Worm (Caenorhabditis elegans) whole organism, L3 larva: ENCODE results near the gene srj-21.

Experiments used
- R02D3.7 ChIP-seq: fragments of 150-350 bp; optimal IDR thresholded peaks from 2 replicates; lab custom pipeline; 2014; ENCODE audit warnings: missing biosample characterization, missing genetic modification characterization
- ZK546.5 ChIP-seq: sonication (generic microtip); optimal IDR thresholded peaks from 2 replicates; lab custom pipeline; 2017; ENCODE audit warnings: missing biosample characterization, missing genetic modification characterization
- aly-2 ChIP-seq: fragments of 150-350 bp; optimal IDR thresholded peaks from 2 replicates; lab custom pipeline; 2014; ENCODE audit warnings: missing biosample characterization, missing genetic modification characterization
- ama-1 ChIP-seq: fragments of 150-350 bp; optimal IDR thresholded peaks from 2 replicates; lab custom pipeline; 2018
- ceh-16 ChIP-seq: sonication (generic microtip); optimal IDR thresholded peaks from 2 replicates; lab custom pipeline; 2017; ENCODE audit warnings: missing biosample characterization, missing genetic modification characterization
- daf-12 ChIP-seq: fragments of 150-350 bp; optimal IDR thresholded peaks from 2 replicates; lab custom pipeline; 2014; ENCODE audit warnings: missing biosample characterization, missing genetic modification reagents, missing genetic modification characterization
- egl-27 ChIP-seq: sonication (generic microtip); optimal IDR thresholded peaks from 4 replicates; lab custom pipeline; 2017; ENCODE audit warnings: missing biosample characterization, missing genetic modification reagents, missing genetic modification characterization
- egl-5 ChIP-seq: fragments of 150-350 bp; optimal IDR thresholded peaks from 2 replicates; lab custom pipeline; 2017; ENCODE audit warnings: missing biosample characterization, missing genetic modification reagents, missing genetic modification characterization, inconsistent platforms
- elt-2 ChIP-seq: sonication (generic microtip); optimal IDR thresholded peaks from 2 replicates; lab custom pipeline; 2016; ENCODE audit warnings: missing genetic modification reagents, mild to moderate bottlenecking, missing genetic modification characterization, missing compliant biosample characterization
- elt-3 ChIP-seq, 3 experiments: fragments of 150-350 bp in 1 of 3; sonication (generic microtip) in 2 of 3; optimal IDR thresholded peaks; 2 replicates in 2 of 3; 4 replicates in 1 of 3; lab custom pipeline; 2014 to 2017; ENCODE audit warnings: missing biosample characterization in 3 of 3, missing genetic modification characterization in 3 of 3
- eor-1 ChIP-seq, 2 experiments: fragments of 150-350 bp; optimal IDR thresholded peaks; 2 replicates each; lab custom pipeline; 2014 to 2018; ENCODE audit warnings: missing biosample characterization in 2 of 2, missing genetic modification characterization in 2 of 2
- fos-1 ChIP-seq: fragments of 150-350 bp; optimal IDR thresholded peaks from 2 replicates; lab custom pipeline; 2014; ENCODE audit warnings: missing biosample characterization, missing genetic modification characterization
- hmg-11 ChIP-seq: sonication (generic microtip); optimal IDR thresholded peaks from 2 replicates; lab custom pipeline; 2016; ENCODE audit warnings: missing genetic modification characterization, missing compliant biosample characterization
- jun-1 ChIP-seq: fragments of 150-350 bp; optimal IDR thresholded peaks from 2 replicates; lab custom pipeline; 2014; ENCODE audit warnings: missing biosample characterization, missing genetic modification reagents, missing genetic modification characterization
- lin-15B ChIP-seq: fragments of 150-350 bp; optimal IDR thresholded peaks from 2 replicates; lab custom pipeline; 2014; ENCODE audit warnings: missing biosample characterization, missing genetic modification characterization
- lin-39 ChIP-seq: fragments of 150-350 bp; optimal IDR thresholded peaks from 2 replicates; lab custom pipeline; 2018; ENCODE audit warnings: missing biosample characterization, missing genetic modification reagents, missing genetic modification characterization
- mdl-1 ChIP-seq: fragments of 150-350 bp; optimal IDR thresholded peaks from 2 replicates; lab custom pipeline; 2014; ENCODE audit warnings: missing biosample characterization, missing genetic modification characterization
- mml-1 ChIP-seq: fragments of 150-350 bp; sonication (generic microtip); optimal IDR thresholded peaks from 3 replicates; lab custom pipeline; 2014; ENCODE audit warnings: missing biosample characterization, missing genetic modification characterization
- nfya-1 ChIP-seq: sonication (generic microtip); optimal IDR thresholded peaks from 2 replicates; lab custom pipeline; 2017; ENCODE audit warnings: missing genetic modification characterization, mild to moderate bottlenecking, missing compliant biosample characterization, antibody characterized with exemption, moderate library complexity; ENCODE audit not compliant: insufficient read depth
- nhr-11 ChIP-seq: fragments of 150-350 bp; optimal IDR thresholded peaks from 2 replicates; lab custom pipeline; 2014; ENCODE audit warnings: missing biosample characterization, missing genetic modification characterization
- nhr-23 ChIP-seq: fragments of 150-350 bp; optimal IDR thresholded peaks from 2 replicates; lab custom pipeline; 2014; ENCODE audit warnings: missing biosample characterization, missing genetic modification reagents, missing genetic modification characterization
- nhr-25 ChIP-seq: sonication (generic microtip); optimal IDR thresholded peaks from 2 replicates; lab custom pipeline; 2017; ENCODE audit warnings: missing biosample characterization, missing genetic modification characterization
- nhr-28 ChIP-seq: fragments of 150-350 bp; optimal IDR thresholded peaks from 2 replicates; lab custom pipeline; 2014; ENCODE audit warnings: missing biosample characterization, missing genetic modification characterization
- nhr-43 ChIP-seq: sonication (generic microtip); optimal IDR thresholded peaks from 2 replicates; lab custom pipeline; 2016; ENCODE audit warnings: mild to moderate bottlenecking, missing genetic modification characterization, missing compliant biosample characterization; ENCODE audit not compliant: poor library complexity, severe bottlenecking
- nhr-67 ChIP-seq: fragments of 150-350 bp; optimal IDR thresholded peaks from 2 replicates; lab custom pipeline; 2014; ENCODE audit warnings: missing biosample characterization, missing genetic modification characterization
- nhr-76 ChIP-seq: fragments of 150-350 bp; sonication (generic microtip); optimal IDR thresholded peaks from 5 replicates; lab custom pipeline; 2014; ENCODE audit warnings: missing biosample characterization, missing genetic modification characterization
- nhr-77 ChIP-seq: fragments of 150-350 bp; optimal IDR thresholded peaks from 2 replicates; lab custom pipeline; 2014; ENCODE audit warnings: missing biosample characterization, missing genetic modification characterization
- pqm-1 ChIP-seq: fragments of 150-350 bp; optimal IDR thresholded peaks from 2 replicates; lab custom pipeline; 2017; ENCODE audit warnings: missing biosample characterization, missing genetic modification characterization, inconsistent platforms
- sea-2 ChIP-seq: fragments of 150-350 bp; sonication (generic microtip); optimal IDR thresholded peaks from 4 replicates; lab custom pipeline; 2014; ENCODE audit warnings: missing biosample characterization, missing genetic modification reagents, missing genetic modification characterization
- skn-1 ChIP-seq: fragments of 150-350 bp; optimal IDR thresholded peaks from 2 replicates; lab custom pipeline; 2014; ENCODE audit warnings: missing biosample characterization, missing genetic modification characterization
- snpc-4 ChIP-seq: fragments of 150-350 bp; optimal IDR thresholded peaks from 2 replicates; lab custom pipeline; 2014; ENCODE audit warnings: missing biosample characterization, missing genetic modification characterization
- unc-39 ChIP-seq: sonication (generic microtip); optimal IDR thresholded peaks from 4 replicates; lab custom pipeline; 2017; ENCODE audit warnings: missing biosample characterization, missing genetic modification characterization
- unc-62 ChIP-seq: fragments of 150-350 bp; sonication (generic microtip); optimal IDR thresholded peaks from 4 replicates; lab custom pipeline; 2014; ENCODE audit warnings: missing biosample characterization, missing genetic modification reagents, missing genetic modification characterization
- zag-1 ChIP-seq: fragments of 150-350 bp; optimal IDR thresholded peaks from 2 replicates; lab custom pipeline; 2014; ENCODE audit warnings: missing biosample characterization, missing genetic modification characterization
- ztf-11 ChIP-seq: fragments of 150-350 bp; optimal IDR thresholded peaks from 2 replicates; lab custom pipeline; 2014; ENCODE audit warnings: missing biosample characterization, missing genetic modification characterization
- ztf-4 ChIP-seq: fragments of 150-350 bp; optimal IDR thresholded peaks from 2 replicates; lab custom pipeline; 2014; ENCODE audit warnings: missing biosample characterization, missing genetic modification characterization

Gene srj-21

DNA sequence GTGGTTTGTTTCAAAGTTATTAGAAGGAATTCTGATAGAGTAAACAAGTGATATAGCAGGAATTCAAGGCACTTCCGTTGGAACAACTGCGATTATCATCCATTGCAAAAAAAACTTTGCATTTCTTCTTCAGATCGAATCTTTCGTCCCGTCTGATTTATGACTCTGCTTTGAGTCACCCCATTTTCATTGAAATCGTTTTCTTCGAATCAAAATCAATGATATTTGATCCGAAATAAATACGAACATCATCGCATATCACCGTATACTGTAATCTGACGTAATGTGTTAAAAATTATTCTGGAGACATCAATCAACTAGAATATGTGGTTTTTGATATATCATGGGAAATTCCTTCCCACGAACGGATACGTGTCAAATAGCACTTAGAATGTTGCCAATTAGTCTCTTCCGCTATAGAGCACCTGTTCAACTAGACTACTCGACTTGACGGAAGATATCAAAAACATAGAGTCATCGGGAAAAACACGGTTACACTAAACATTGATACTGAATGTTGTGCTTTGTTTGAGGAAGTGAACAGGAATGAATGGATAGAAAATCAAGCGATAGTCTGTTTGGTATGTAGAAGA lies 14.2 kb upstream of the srj-21 start:
- TF ChIP-seq ztf-11 (tag; lab: Kevin White, UChicago) (no peak), nhr-76 (tag; lab: Kevin White, UChicago) (no peak), lin-39 (tag; lab: Kevin White, UChicago) (no peak), nhr-23 (tag; lab: Kevin White, UChicago) (no peak), ceh-16 (tag; lab: Kevin White, UChicago) (no peak), unc-39 (tag; lab: Kevin White, UChicago) (no peak), unc-62 (GFP tag; lab: Kevin White, UChicago) (peak; percentile 1), nhr-11 (tag; lab: Kevin White, UChicago) (peak; percentile 7), lin-15B (no peak), nhr-28 (tag; lab: Kevin White, UChicago) (no peak)

DNA sequence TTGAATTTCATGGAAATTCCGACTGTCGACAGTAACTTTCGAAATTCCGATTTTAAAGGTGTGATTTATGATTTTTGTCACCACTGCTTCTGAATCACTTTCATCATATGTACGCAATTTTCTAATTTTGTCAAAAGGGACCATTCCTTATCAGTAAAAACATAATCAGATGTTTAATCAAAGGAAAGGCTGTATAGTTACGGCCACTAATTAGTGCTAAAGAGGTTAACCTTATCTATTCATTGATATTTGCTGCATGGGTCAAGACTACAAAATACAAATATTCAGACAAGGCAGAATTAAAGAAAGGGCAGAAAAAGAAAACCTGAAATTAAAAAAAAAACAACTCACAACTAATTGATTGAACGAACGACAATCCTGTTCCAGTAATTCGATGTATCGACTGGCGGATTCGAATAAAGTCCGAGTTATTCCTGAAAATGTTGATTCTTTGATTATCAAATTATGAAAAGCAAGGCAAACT lies 13.1 kb upstream of the srj-21 start, which contains the start of gene T28B11.1:
Gene T28B11.1 (minus strand): TSS at position 434 of the 484 bp plus-strand sequence.
- TF ChIP-seq elt-2 (peak; percentile 80), mdl-1 (no peak), nhr-77 (tag; lab: Kevin White, UChicago) (no peak), elt-3 (tag; optimal IDR thresholded peaks at IDR 0.05; lab: Kevin White, UChicago) (no peak), zag-1 (tag; lab: Kevin White, UChicago) (no peak), eor-1 (tag; optimal IDR thresholded peaks at IDR 0.05; lab: Kevin White, UChicago) (no peak), nhr-25 (tag; lab: Kevin White, UChicago) (no peak)
- TF ChIP-seq, all 47 proteins: peak for 1

DNA sequence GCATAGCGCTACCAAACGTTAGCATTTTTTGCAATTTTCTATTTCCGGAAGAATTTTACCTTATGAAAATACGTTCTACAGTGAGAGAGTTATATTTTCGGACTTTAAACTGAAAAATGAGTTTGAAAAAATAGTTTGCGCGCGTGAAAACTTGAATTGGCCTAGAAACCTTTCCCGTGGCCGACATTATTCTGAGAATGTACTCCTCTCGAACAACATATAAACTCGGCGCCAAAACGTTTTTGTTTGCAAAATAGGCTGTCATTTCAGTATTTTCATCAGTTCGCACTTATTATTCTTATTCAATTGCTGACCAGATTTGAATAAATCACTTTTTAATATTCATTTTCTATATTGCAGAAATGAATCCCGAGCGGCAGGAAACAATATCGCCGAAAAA lies 8.4 kb upstream of the srj-21 start, which contains the start of the genes mre-11 and wdr-5.3:
Gene mre-11 (minus strand): TSS at position 113 of the 400 bp plus-strand sequence.
Gene wdr-5.3 (plus strand): TSS at position 361 of the 400 bp plus-strand sequence.
- TF ChIP-seq nhr-25 (tag; lab: Kevin White, UChicago) (peak; percentile 24), R02D3.7 (tag; lab: Kevin White, UChicago) (no peak), hmg-11 (tag; lab: Kevin White, UChicago) (no peak), zag-1 (tag; lab: Kevin White, UChicago) (no peak), nhr-43 (tag; lab: Kevin White, UChicago) (peak; percentile 58), pqm-1 (tag; lab: Kevin White, UChicago) (no peak), sea-2 (GFP tag; lab: Kevin White, UChicago) (no peak), skn-1 (tag; lab: Kevin White, UChicago) (peak; percentile 12), nfya-1 (tag; lab: Kevin White, UChicago) (peak; percentile 66), elt-2 (peak; percentile 36), nhr-23 (tag; lab: Kevin White, UChicago) (peak; percentile 62), lin-15B (peak; percentile 76), lin-39 (tag; lab: Kevin White, UChicago) (no peak), nhr-67 (tag; lab: Kevin White, UChicago) (no peak), egl-27 (tag; lab: Kevin White, UChicago) (no peak), mml-1 (no peak), ztf-4 (tag; lab: Kevin White, UChicago) (no peak), snpc-4 (tag; lab: Kevin White, UChicago) (peak; percentile 85)
- TF ChIP-seq, all 47 proteins: peak for 8

DNA sequence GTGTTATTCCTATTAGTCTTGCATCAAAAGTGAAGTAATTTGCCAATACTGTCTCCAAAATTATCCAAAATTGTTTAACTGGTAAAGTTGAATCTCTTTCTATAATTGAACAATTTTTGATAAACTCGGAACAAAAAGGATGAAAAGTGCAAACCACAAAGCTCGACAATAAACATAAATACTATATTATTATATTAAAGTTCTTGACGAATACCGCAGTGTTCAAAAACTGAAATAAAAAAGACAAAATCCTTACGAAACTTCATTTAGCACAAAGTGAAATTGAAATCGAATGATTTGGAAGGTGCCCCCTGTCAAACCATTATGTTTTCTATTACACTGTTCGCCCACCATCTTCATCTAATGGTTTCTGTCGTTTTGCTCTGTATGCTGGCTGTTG lies 3.8 kb upstream of the srj-21 start, which contains the start of gene ZC302.3:
Gene ZC302.3 (minus strand): TSS at position 101 of the 400 bp plus-strand sequence.
- no peak for TF ChIP-seq jun-1
- TF ChIP-seq aly-2 (tag; lab: Kevin White, UChicago) = no peak
- TF ChIP-seq egl-5 (tag; lab: Kevin White, UChicago) = no peak
- no peak for TF ChIP-seq ztf-4 (tag; lab: Kevin White, UChicago)
- TF ChIP-seq unc-62 (GFP tag; lab: Kevin White, UChicago) = no peak
- TF ChIP-seq ama-1 = no peak
- no peak for TF ChIP-seq daf-12
- no peak for TF ChIP-seq fos-1 (tag; lab: Kevin White, UChicago)
- no peak for TF ChIP-seq mdl-1
- no peak for TF ChIP-seq R02D3.7 (tag; lab: Kevin White, UChicago)
- no peak for TF ChIP-seq ZK546.5 (tag; lab: Kevin White, UChicago)
- TF ChIP-seq nhr-25 (tag; lab: Kevin White, UChicago) = no peak
- TF ChIP-seq skn-1 (tag; lab: Kevin White, UChicago) = no peak
- TF ChIP-seq hmg-11 (tag; lab: Kevin White, UChicago) = no peak
- TF ChIP-seq, all 47 proteins: peak for 0
